Fruit fly (Drosophila melanogaster): ENCODE results near the gene Cadps.
"Not testable (repeated sequence)": the region's sequence is repeated elsewhere in the genome, so short reads cannot be mapped to it uniquely, and the experiment has no call there.

dm6 chr4:1268262-1268661 is 37.6 kb downstream of the Cadps start:
- TF ChIP-seq CG12605 (GFP tag; IDR thresholded peaks at IDR 0.05); D1 (tag; optimal IDR thresholded peaks at IDR 0.05): not testable (repeated sequence)
